Worm (Caenorhabditis elegans) whole organism, early embryonic: ENCODE data around the gene H04D03.7.

Experiments
- ceh-36 ChIP-seq: sonication (generic microtip); optimal IDR thresholded peaks from 2 replicates; lab custom pipeline; 2016; ENCODE audit warnings: missing genetic modification characterization, inconsistent platforms, missing compliant biosample characterization
- flt-1 ChIP-seq: fragments of 200-800 bp; sonication (Bioruptor generic); IDR thresholded peaks from 2 replicates; pipeline ENCODE4 v1.3.6; 2022; ENCODE audit warnings: missing genetic modification characterization, missing compliant biosample characterization
- hmbx-1 ChIP-seq: sonication (generic microtip); optimal IDR thresholded peaks from 2 replicates; lab custom pipeline; 2016; ENCODE audit warnings: mild to moderate bottlenecking, missing genetic modification characterization, missing compliant biosample characterization
- sea-1 ChIP-seq: fragments of 200-800 bp; sonication (Bioruptor generic); conservative IDR thresholded peaks from 2 replicates; pipeline ENCODE4 v1.3.6; 2022; ENCODE audit warnings: missing genetic modification characterization, missing compliant biosample characterization
- tbx-11 ChIP-seq: fragments of 200-800 bp; sonication (Bioruptor generic); IDR thresholded peaks from 2 replicates; pipeline ENCODE4 v1.3.6; 2022; ENCODE audit warnings: missing genetic modification characterization, missing compliant biosample characterization

ce11 chrIII:10474945-10475344 lies 28.3 kb upstream of the H04D03.7 start, which contains the start of gene D2045.9:
- TF ChIP-seq flt-1 (no peak), hmbx-1 (no peak), ceh-36 (tag; lab: Kevin White, UChicago) (no peak), sea-1 (GFP tag; lab: Robert Waterston, UW) (no peak), tbx-11 (GFP tag; lab: Robert Waterston, UW) (no peak)
